Worm (Caenorhabditis elegans): ENCODE results near the gene spp-10.

Gene spp-10

ce11 chrIV:8527598-8528012 is 50.6 kb downstream of the spp-10 start (continued):
- peak; percentile 93 for TF ChIP-seq pqm-1 (tag; optimal IDR thresholded peaks at IDR 0.05)
- TF ChIP-seq F10B5.3 (tag; optimal IDR thresholded peaks at IDR 0.05) = no peak
- no peak for TF ChIP-seq zag-1 (tag; optimal IDR thresholded peaks at IDR 0.05)
- no peak for TF ChIP-seq lin-39 (tag; optimal IDR thresholded peaks at IDR 0.05)
- TF ChIP-seq nhr-77 (tag; optimal IDR thresholded peaks at IDR 0.05) = peak; percentile 94
- peak; percentile 75 for TF ChIP-seq nhr-6 (tag; optimal IDR thresholded peaks at IDR 0.05)
- TF ChIP-seq nhr-11 (tag; optimal IDR thresholded peaks at IDR 0.05) = peak; percentile 95
- peak; percentile 99 for TF ChIP-seq gei-8 (GFP tag; optimal IDR thresholded peaks at IDR 0.05)
- TF ChIP-seq hmg-1.1 (GFP tag; IDR thresholded peaks at IDR 0.05) = peak; percentile 55
- TF ChIP-seq nhr-102 (tag; optimal IDR thresholded peaks at IDR 0.05) = peak; percentile 97
- TF ChIP-seq mdt-29 (GFP tag; IDR thresholded peaks at IDR 0.05) = peak; percentile 89
- no peak for TF ChIP-seq ZK337.2 (GFP tag; IDR thresholded peaks at IDR 0.05)
- TF ChIP-seq Y105C5A.15 (GFP tag; IDR thresholded peaks at IDR 0.05) = no peak
- peak; percentile 87 for TF ChIP-seq ceh-20 (GFP tag; IDR thresholded peaks at IDR 0.05)
- TF ChIP-seq nhr-76 (tag; optimal IDR thresholded peaks at IDR 0.05) = peak; percentile 82
- TF ChIP-seq nhr-10 (tag; optimal IDR thresholded peaks at IDR 0.05) = peak; percentile 92
- 0 out of 2 replicates have a peak, but pooled peaks have one; percentile 27 for TF ChIP-seq arid-1 (GFP tag; conservative IDR thresholded peaks at IDR 0.05)
- TF ChIP-seq tra-1 (GFP tag; IDR thresholded peaks at IDR 0.05) = peak; percentile 96
- TF ChIP-seq lsy-2 (tag; optimal IDR thresholded peaks at IDR 0.05) = peak; percentile 75 to 84
- no peak for TF ChIP-seq nhr-111 (GFP tag; optimal IDR thresholded peaks at IDR 0.05)
- peak; percentile 92 for TF ChIP-seq mxl-3 (GFP tag; optimal IDR thresholded peaks at IDR 0.05)
- peak; percentile 89 for TF ChIP-seq jun-1 (tag; optimal IDR thresholded peaks at IDR 0.05)
- TF ChIP-seq F26F4.8 (GFP tag; conservative IDR thresholded peaks at IDR 0.05) = no peak
- no peak for TF ChIP-seq Y48G9A.11 (GFP tag; IDR thresholded peaks at IDR 0.05)
- TF ChIP-seq egl-27 (tag; optimal IDR thresholded peaks at IDR 0.05) = no peak
- TF ChIP-seq set-16 (GFP tag; IDR thresholded peaks at IDR 0.05) = no peak
- peak; percentile 84 for TF ChIP-seq T20F7.1 (GFP tag; optimal IDR thresholded peaks at IDR 0.05)
- peak; percentile 99 for TF ChIP-seq dmd-6 (GFP tag; IDR thresholded peaks at IDR 0.05)
- 0 out of 2 replicates have a peak, but pooled peaks have one; percentile 73 for TF ChIP-seq nhr-41 (GFP tag; IDR thresholded peaks at IDR 0.05)
- TF ChIP-seq F37D6.2 (tag; optimal IDR thresholded peaks at IDR 0.05) = no peak
- peak; percentile 81 for TF ChIP-seq mep-1 (tag; optimal IDR thresholded peaks at IDR 0.05)
- TF ChIP-seq dmd-9 (GFP tag; IDR thresholded peaks at IDR 0.05) = no peak
- TF ChIP-seq dpl-1 (GFP tag; optimal IDR thresholded peaks at IDR 0.05) = peak; percentile 60
- TF ChIP-seq ZK546.5 (tag; optimal IDR thresholded peaks at IDR 0.05) = no peak
- peak; percentile 87 for TF ChIP-seq spr-1 (tag; optimal IDR thresholded peaks at IDR 0.05)
- peak; percentile 48 for TF ChIP-seq mes-2 (tag; optimal IDR thresholded peaks at IDR 0.05; ENCODE audit: poor library complexity, severe bottlenecking)
- TF ChIP-seq Y75B8A.6 (GFP tag; IDR thresholded peaks at IDR 0.05) = 0 out of 2 replicates have a peak, but pooled peaks have one; percentile 17
- TF ChIP-seq snpc-1.2 (GFP tag; IDR thresholded peaks at IDR 0.05) = no peak
- 0 out of 2 replicates have a peak, but pooled peaks have one; percentile 42 for TF ChIP-seq ctbp-1 (GFP tag; IDR thresholded peaks at IDR 0.05)
- peak; percentile 84 for TF ChIP-seq mxl-2 (GFP tag; conservative IDR thresholded peaks at IDR 0.05)
- no peak for TF ChIP-seq egl-43 (GFP tag; IDR thresholded peaks at IDR 0.05)
- TF ChIP-seq zip-2 (tag; optimal IDR thresholded peaks at IDR 0.05) = no peak
- TF ChIP-seq nhr-237 (tag; optimal IDR thresholded peaks at IDR 0.05) = no peak
- peak; percentile 83 for TF ChIP-seq lin-13 (GFP tag; optimal IDR thresholded peaks at IDR 0.05)
- peak; percentile 75 for TF ChIP-seq pha-4 (GFP tag; IDR thresholded peaks at IDR 0.05)
- no peak for TF ChIP-seq pha-4 (tag; optimal IDR thresholded peaks at IDR 0.05)
- no peak for TF ChIP-seq aly-2 (tag; optimal IDR thresholded peaks at IDR 0.05)
- no peak for TF ChIP-seq Y5F2A.4 (GFP tag; optimal IDR thresholded peaks at IDR 0.05)
- peak; percentile 70 for TF ChIP-seq ztf-7 (tag; optimal IDR thresholded peaks at IDR 0.05)
- peak; percentile 34; the same call in 1 of the 2 replicates for TF ChIP-seq lin-38 (GFP tag; IDR thresholded peaks at IDR 0.05)
- TF ChIP-seq aha-1 (tag) = peak; percentile 99
- TF ChIP-seq ceh-32 (tag; optimal IDR thresholded peaks at IDR 0.05; ENCODE audit: poor library complexity) = no peak
